Fruit fly (Drosophila melanogaster) whole organism, prepupa: ENCODE results near the gene wls.

ENCODE experiments used
- CG11294 ChIP-seq: fragments of 200-800 bp; sonication (Bioruptor generic); IDR thresholded peaks from 2 replicates; pipeline ENCODE4 v1.3.6; 2022; ENCODE audit warnings: missing biosample characterization, missing genetic modification characterization
- CG11762 ChIP-seq: fragments of 200-800 bp; sonication (Bioruptor generic); optimal IDR thresholded peaks from 3 replicates; lab custom pipeline; 2016; ENCODE audit warnings: missing biosample characterization, missing genetic modification characterization; ENCODE audit not compliant: insufficient read depth
- CG32006 ChIP-seq: fragments of 200-800 bp; sonication (Bioruptor generic); optimal IDR thresholded peaks from 3 replicates; lab custom pipeline; 2017; ENCODE audit warnings: missing biosample characterization, mild to moderate bottlenecking, missing genetic modification characterization
- CG4318 ChIP-seq: fragments of 200-800 bp; sonication (Bioruptor generic); optimal IDR thresholded peaks from 3 replicates; lab custom pipeline; 2017; ENCODE audit warnings: missing biosample characterization, mild to moderate bottlenecking, missing genetic modification characterization
- Eip78C ChIP-seq: fragments of 200-800 bp; sonication (Bioruptor generic); peaks from one replicate; lab custom pipeline; 2016; ENCODE audit warnings: missing biosample characterization, missing genetic modification characterization
- Gug ChIP-seq: fragments of 200-800 bp; sonication (Bioruptor generic); IDR thresholded peaks from 2 replicates; pipeline ENCODE4 v1.3.6; 2022; ENCODE audit warnings: missing biosample characterization, missing genetic modification characterization
- Hr39 ChIP-seq: fragments of 200-800 bp; sonication (Bioruptor generic); optimal IDR thresholded peaks from 2 replicates; lab custom pipeline; 2016; ENCODE audit warnings: missing biosample characterization, missing genetic modification characterization
- Lpt ChIP-seq: fragments of 200-800 bp; sonication (Bioruptor generic); optimal IDR thresholded peaks from 3 replicates; lab custom pipeline; 2016; ENCODE audit warnings: missing biosample characterization, missing genetic modification characterization
- OdsH ChIP-seq: fragments of 200-800 bp; sonication (Bioruptor generic); optimal IDR thresholded peaks from 3 replicates; lab custom pipeline; 2016; ENCODE audit warnings: missing biosample characterization, missing genetic modification characterization
- Sox102F ChIP-seq: fragments of 200-800 bp; sonication (Bioruptor generic); optimal IDR thresholded peaks from 2 replicates; lab custom pipeline; 2016; ENCODE audit warnings: missing biosample characterization, mild to moderate bottlenecking, missing genetic modification characterization
- dac ChIP-seq: fragments of 200-800 bp; sonication (Bioruptor generic); optimal IDR thresholded peaks from 2 replicates; lab custom pipeline; 2017; ENCODE audit warnings: missing biosample characterization, mild to moderate bottlenecking, missing genetic modification characterization
- fd85E ChIP-seq: fragments of 200-800 bp; sonication (Bioruptor generic); optimal IDR thresholded peaks from 3 replicates; lab custom pipeline; 2016; ENCODE audit warnings: missing biosample characterization, missing genetic modification characterization
- fkh ChIP-seq: fragments of 200-800 bp; sonication (Bioruptor generic); optimal IDR thresholded peaks from 3 replicates; lab custom pipeline; 2017; ENCODE audit warnings: missing biosample characterization, mild to moderate bottlenecking, missing genetic modification characterization, moderate library complexity
- svp ChIP-seq: fragments of 200-800 bp; sonication (Bioruptor generic); peaks from one replicate; lab custom pipeline; 2016; ENCODE audit warnings: missing biosample characterization, missing genetic modification characterization

- TF ChIP-seq CG4318 (no peak), svp (GFP tag; lab: Kevin White, UChicago) (no peak), Eip78C (peak; percentile 69), Hr39 (no peak), OdsH (no peak), dac (GFP tag; lab: Kevin White, UChicago) (no peak), Lpt (GFP tag; lab: Kevin White, UChicago) (no peak), CG32006 (no peak), fd85E (GFP tag; lab: Kevin White, UChicago) (no peak), CG11294 (GFP tag; lab: Robert Waterston, UW) (no peak), CG11762 (GFP tag; lab: Kevin White, UChicago) (no peak), Sox102F (GFP tag; lab: Kevin White, UChicago) (no peak), Gug (no peak), fkh (no peak)
Measured at dm6 chr3L:11173049-11173564, 3.7 kb upstream of the wls start, which contains the start of gene CG14142.
